Fruit fly (Drosophila melanogaster) whole organism, embryonic: ENCODE results near the gene CG5181.
A peak's percentile ranks its signal among the peaks of the same experiment; 100 is the strongest.

Experiments used
- Adf1 ChIP-seq: fragments of 200-800 bp; sonication (Bioruptor generic); IDR thresholded peaks from 2 replicates; pipeline ENCODE4 v1.3.6; 2022; ENCODE audit warnings: missing biosample characterization, missing genetic modification characterization
- Asciz ChIP-seq: fragments of 200-800 bp; sonication (Bioruptor generic); optimal IDR thresholded peaks from 2 replicates; lab custom pipeline; 2017; ENCODE audit warnings: missing biosample characterization, mild to moderate bottlenecking, missing genetic modification characterization, missing genetic modification reagents
- Awh ChIP-seq: fragments of 200-800 bp; sonication (Bioruptor generic); IDR thresholded peaks from 2 replicates; pipeline ENCODE4, ENCODE4 v1.3.6; 2022; ENCODE audit warnings: missing biosample characterization, missing genetic modification characterization
- BEAF-32 ChIP-seq: fragments of 200-800 bp; sonication (Bioruptor generic); optimal IDR thresholded peaks from 3 replicates; lab custom pipeline; 2017; ENCODE audit warnings: missing biosample characterization, missing genetic modification characterization, mild to moderate bottlenecking, moderate library complexity, missing genetic modification reagents
- CG11504 ChIP-seq: fragments of 200-800 bp; sonication (Bioruptor generic); optimal IDR thresholded peaks from 3 replicates; lab custom pipeline; 2019; ENCODE audit warnings: missing biosample characterization, mild to moderate bottlenecking, missing genetic modification characterization, moderate library complexity
- CG11695 ChIP-seq: fragments of 200-800 bp; sonication (Bioruptor generic); IDR thresholded peaks from 3 replicates; pipeline ENCODE4 v1.3.6; 2022; ENCODE audit warnings: missing biosample characterization, missing genetic modification characterization
- CG12071 ChIP-seq: fragments of 200-800 bp; sonication (Bioruptor generic); optimal IDR thresholded peaks from 3 replicates; lab custom pipeline; 2018; ENCODE audit warnings: missing biosample characterization, mild to moderate bottlenecking, missing genetic modification characterization
- CG12236 ChIP-seq: fragments of 200-800 bp; sonication (Bioruptor generic); optimal IDR thresholded peaks from 2 replicates; lab custom pipeline; 2016; ENCODE audit warnings: missing biosample characterization, missing genetic modification characterization
- CG14441 ChIP-seq: fragments of 200-800 bp; sonication (Bioruptor generic); IDR thresholded peaks from 2 replicates; pipeline ENCODE4 v1.3.6; 2022; ENCODE audit warnings: missing biosample characterization, missing genetic modification characterization
- CG15601 ChIP-seq: fragments of 200-800 bp; sonication (Bioruptor generic); optimal IDR thresholded peaks from 3 replicates; lab custom pipeline; 2019; ENCODE audit warnings: missing biosample characterization, mild to moderate bottlenecking, missing genetic modification characterization, moderate library complexity
- CG18599 ChIP-seq: fragments of 200-800 bp; sonication (Bioruptor generic); optimal IDR thresholded peaks from 3 replicates; lab custom pipeline; 2017; ENCODE audit warnings: missing biosample characterization, missing genetic modification characterization, mild to moderate bottlenecking, moderate library complexity, missing genetic modification reagents
- CG2199 ChIP-seq: fragments of 200-800 bp; sonication (Bioruptor generic); IDR thresholded peaks from 3 replicates; pipeline ENCODE4 v1.3.6; 2022; ENCODE audit warnings: missing biosample characterization, missing genetic modification characterization
- CG30431 ChIP-seq: fragments of 200-800 bp; sonication (Bioruptor generic); optimal IDR thresholded peaks from 2 replicates; lab custom pipeline; 2017; ENCODE audit warnings: missing biosample characterization, missing genetic modification characterization
- CG34376 ChIP-seq: fragments of 200-800 bp; sonication (Bioruptor generic); optimal IDR thresholded peaks from 2 replicates; lab custom pipeline; 2018; ENCODE audit warnings: missing biosample characterization, mild to moderate bottlenecking, missing genetic modification characterization
- CG3847 ChIP-seq: fragments of 200-800 bp; sonication (Bioruptor generic); IDR thresholded peaks from 2 replicates; pipeline ENCODE4 v1.3.6; 2022; ENCODE audit warnings: missing biosample characterization, missing genetic modification characterization
- CG4424 ChIP-seq: fragments of 200-800 bp; sonication (Bioruptor generic); optimal IDR thresholded peaks from 3 replicates; lab custom pipeline; 2016; ENCODE audit warnings: missing biosample characterization, missing genetic modification characterization
- CG5180 ChIP-seq: fragments of 200-800 bp; sonication (Bioruptor generic); optimal IDR thresholded peaks from 3 replicates; lab custom pipeline; 2017; ENCODE audit warnings: missing biosample characterization, missing genetic modification characterization, mild to moderate bottlenecking, moderate library complexity, missing genetic modification reagents
- CG7745 ChIP-seq: fragments of 200-800 bp; sonication (Bioruptor generic); optimal IDR thresholded peaks from 2 replicates; lab custom pipeline; 2018; ENCODE audit warnings: missing biosample characterization, mild to moderate bottlenecking, missing genetic modification characterization, moderate library complexity
- CG7987 ChIP-seq: fragments of 200-800 bp; sonication (Bioruptor generic); optimal IDR thresholded peaks from 2 replicates; lab custom pipeline; 2018; ENCODE audit warnings: missing biosample characterization, mild to moderate bottlenecking, missing genetic modification characterization, moderate library complexity
- Chrac-16 ChIP-seq: fragments of 200-800 bp; sonication (Bioruptor generic); optimal IDR thresholded peaks from 3 replicates; lab custom pipeline; 2016; ENCODE audit warnings: missing biosample characterization, missing genetic modification characterization
- D19A ChIP-seq: fragments of 200-800 bp; optimal IDR thresholded peaks from 3 replicates; lab custom pipeline; 2019; ENCODE audit warnings: missing biosample characterization, mild to moderate bottlenecking, missing genetic modification characterization, moderate library complexity
- D19B ChIP-seq: fragments of 200-800 bp; sonication (Bioruptor generic); optimal IDR thresholded peaks from 2 replicates; lab custom pipeline; 2017; ENCODE audit warnings: missing biosample characterization, mild to moderate bottlenecking, missing genetic modification characterization
- Hr51 ChIP-seq, 2 experiments: fragments of 200-800 bp; sonication (Bioruptor generic); optimal IDR thresholded peaks; 2 replicates in 1 of 2; 3 replicates in 1 of 2; lab custom pipeline; 2016 to 2018; ENCODE audit warnings: missing biosample characterization in 2 of 2, missing genetic modification characterization in 2 of 2, mild to moderate bottlenecking in 1 of 2, moderate library complexity in 1 of 2
- Mes4 ChIP-seq: fragments of 200-800 bp; sonication (Bioruptor generic); optimal IDR thresholded peaks from 2 replicates; lab custom pipeline; 2016; ENCODE audit warnings: missing biosample characterization, missing genetic modification characterization
- Myb ChIP-seq: fragments of 200-800 bp; sonication (Bioruptor generic); optimal IDR thresholded peaks from 2 replicates; lab custom pipeline; 2016; ENCODE audit warnings: missing biosample characterization, missing genetic modification characterization
- Sry-δ ChIP-seq: fragments of 200-800 bp; sonication (Bioruptor generic); optimal IDR thresholded peaks from 2 replicates; lab custom pipeline; 2016; ENCODE audit warnings: missing biosample characterization, missing genetic modification characterization
- Tbp ChIP-seq: fragments of >200 bp; optimal IDR thresholded peaks from 2 replicates; lab custom pipeline; 2018; ENCODE audit warnings: missing biosample characterization, missing genetic modification characterization
- amos ChIP-seq: fragments of 200-800 bp; sonication (Bioruptor generic); IDR thresholded peaks from 2 replicates; pipeline ENCODE4 v1.3.6; 2022; ENCODE audit warnings: missing biosample characterization, missing genetic modification characterization; ENCODE audit not compliant: partially characterized antibody
- bbx ChIP-seq: fragments of 200-800 bp; sonication (Bioruptor generic); IDR thresholded peaks from 2 replicates; pipeline ENCODE4 v1.3.6; 2022; ENCODE audit warnings: missing biosample characterization, missing genetic modification characterization; ENCODE audit not compliant: partially characterized antibody
- eve ChIP-seq, 2 experiments: fragments of >200 bp; optimal IDR thresholded peaks; 2 replicates each; lab custom pipeline; 2017; ENCODE audit warnings: missing biosample characterization in 2 of 2, missing genetic modification characterization in 2 of 2
- exex ChIP-seq: fragments of 200-800 bp; sonication (Bioruptor generic); optimal IDR thresholded peaks from 4 replicates; lab custom pipeline; 2018; ENCODE audit warnings: missing biosample characterization, mild to moderate bottlenecking, missing genetic modification characterization, moderate library complexity
- gcm ChIP-seq: fragments of 200-800 bp; sonication (Bioruptor generic); optimal IDR thresholded peaks from 2 replicates; lab custom pipeline; 2019; ENCODE audit warnings: missing biosample characterization, mild to moderate bottlenecking, missing genetic modification characterization, moderate library complexity
- hkb ChIP-seq, 2 experiments: fragments of 200-800 bp in 1 of 2; fragments of >200 bp in 1 of 2; sonication (Bioruptor generic) in 1 of 2; IDR thresholded peaks in 1 of 2; optimal IDR thresholded peaks in 1 of 2; 2 replicates each; pipeline versions ENCODE4 v1.3.6 to Lab custom; 2017 to 2022; ENCODE audit warnings: missing biosample characterization in 1 of 2, missing genetic modification characterization in 1 of 2
- kah ChIP-seq: fragments of 200-800 bp; sonication (Bioruptor generic); optimal IDR thresholded peaks from 2 replicates; lab custom pipeline; 2018; ENCODE audit warnings: missing biosample characterization, mild to moderate bottlenecking, missing genetic modification characterization
- org-1 ChIP-seq: fragments of 200-800 bp; sonication (Bioruptor generic); optimal IDR thresholded peaks from 2 replicates; lab custom pipeline; 2017; ENCODE audit warnings: missing biosample characterization, missing genetic modification characterization
- phol ChIP-seq: fragments of 200-800 bp; sonication (Bioruptor generic); optimal IDR thresholded peaks from 3 replicates; lab custom pipeline; 2018; ENCODE audit warnings: missing biosample characterization, mild to moderate bottlenecking, missing genetic modification characterization, moderate library complexity
- row ChIP-seq: fragments of 200-800 bp; sonication (Bioruptor generic); IDR thresholded peaks from 3 replicates; pipeline ENCODE4 v1.3.6; 2022; ENCODE audit warnings: missing biosample characterization, missing genetic modification characterization
- sc ChIP-seq, 3 experiments: fragments of >200 bp in 2 of 3; fragments of 200-800 bp in 1 of 3; sonication (Bioruptor generic) in 1 of 3; optimal IDR thresholded peaks; 2 replicates in 2 of 3; 3 replicates in 1 of 3; lab custom pipeline; 2017; ENCODE audit warnings: mild to moderate bottlenecking in 1 of 3, missing biosample characterization in 1 of 3, missing genetic modification characterization in 1 of 3, missing genetic modification reagents in 1 of 3
- sens-2 ChIP-seq: fragments of 200-800 bp; sonication (Bioruptor generic); IDR thresholded peaks from 2 replicates; pipeline ENCODE4 v1.3.6; 2022; ENCODE audit warnings: missing biosample characterization, missing genetic modification characterization
- sima ChIP-seq: fragments of 200-800 bp; sonication (Bioruptor generic); optimal IDR thresholded peaks from 2 replicates; lab custom pipeline; 2016; ENCODE audit warnings: missing biosample characterization, missing genetic modification characterization
- so ChIP-seq: fragments of 200-800 bp; sonication (Bioruptor generic); IDR thresholded peaks from 3 replicates; pipeline ENCODE4 v1.3.6; 2022; ENCODE audit warnings: missing biosample characterization, missing genetic modification characterization
- tap ChIP-seq: fragments of 200-800 bp; optimal IDR thresholded peaks from 3 replicates; lab custom pipeline; 2019; ENCODE audit warnings: missing biosample characterization, mild to moderate bottlenecking, missing genetic modification characterization, moderate library complexity
- tll ChIP-seq, 2 experiments: fragments of 200-800 bp in 1 of 2; fragments of >200 bp in 1 of 2; sonication (Bioruptor generic) in 1 of 2; optimal IDR thresholded peaks; 2 replicates each; lab custom pipeline; 2017 to 2019; ENCODE audit warnings: missing biosample characterization in 2 of 2, missing genetic modification characterization in 2 of 2, mild to moderate bottlenecking in 1 of 2, moderate library complexity in 1 of 2
- ttk ChIP-seq: fragments of 200-800 bp; sonication (Bioruptor generic); IDR thresholded peaks from 2 replicates; pipeline ENCODE4 v2.1.2; 2022; ENCODE audit warnings: missing biosample characterization, missing genetic modification characterization

CG5181 gene

DNA sequence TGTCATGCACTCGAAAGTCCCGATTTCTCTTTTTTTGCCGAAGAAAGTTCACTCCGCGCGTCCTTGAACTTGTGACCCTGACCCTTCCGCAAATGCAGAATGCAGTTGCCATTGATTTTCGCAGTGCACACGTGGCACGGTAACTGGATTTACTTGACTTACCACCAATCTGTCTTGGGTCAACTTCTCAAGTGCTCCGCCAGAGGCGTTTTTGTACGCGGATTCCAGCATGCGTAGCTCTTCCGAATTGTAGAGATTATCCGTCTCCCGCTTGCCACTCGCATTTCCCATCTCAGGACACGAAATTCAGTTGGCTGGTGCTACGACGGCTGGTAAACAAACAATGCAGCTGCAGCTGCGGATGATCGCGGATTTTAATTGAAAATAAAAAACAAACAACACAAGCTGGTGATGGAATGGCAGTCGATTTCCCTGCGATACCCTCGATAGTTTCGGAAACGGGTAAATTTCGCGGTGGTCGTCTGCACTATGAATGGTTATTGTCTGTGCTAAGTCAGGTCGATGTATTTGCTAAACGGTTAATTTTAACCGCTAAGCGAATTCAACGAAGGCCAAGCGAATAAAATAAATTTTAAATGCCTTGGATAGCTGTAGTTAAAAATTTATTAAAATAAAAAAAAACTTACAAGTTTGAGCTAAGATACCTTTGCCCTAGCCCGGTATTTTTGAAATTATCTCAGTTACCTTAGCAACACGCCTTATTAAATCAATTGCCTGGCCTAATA lies 21.6 kb downstream of the CG5181 start, which contains the start of the genes CG5149 and gudu (continued):
- no peak for TF ChIP-seq sens-2 (GFP tag; lab: Robert Waterston, UW)
- TF ChIP-seq kah = no peak
- TF ChIP-seq tll (GFP tag; optimal IDR thresholded peaks at IDR 0.05; lab: Kevin White, UChicago) = no peak
- TF ChIP-seq CG11695 (GFP tag; lab: Robert Waterston, UW) = no peak
- peak; percentile 49 for TF ChIP-seq CG15601 (tag; lab: Kevin White, UChicago)
- 0 out of 2 replicates have a peak, but pooled peaks have one; percentile 23 for TF ChIP-seq CG14441 (GFP tag; lab: Robert Waterston, UW)
- no peak for TF ChIP-seq CG30431 (GFP tag; lab: Kevin White, UChicago)
- TF ChIP-seq Hr51 (GFP tag; optimal IDR thresholded peaks at IDR 0.05; lab: Kevin White, UChicago) = no peak
- TF ChIP-seq CG11504 (tag; lab: Kevin White, UChicago) = peak; percentile 70
- no peak for TF ChIP-seq CG4424 (GFP tag; lab: Kevin White, UChicago)
- TF ChIP-seq Chrac-16 (GFP tag; lab: Kevin White, UChicago) = no peak
- peak; percentile 89 for TF ChIP-seq bbx (GFP tag; lab: Robert Waterston, UW)
- TF ChIP-seq Adf1 (GFP tag; lab: Robert Waterston, UW) = no peak
- peak; percentile 22; the same call in 1 of the 3 replicates for TF ChIP-seq row (GFP tag; lab: Robert Waterston, UW)
- TF ChIP-seq Sry-δ (GFP tag; lab: Kevin White, UChicago) = peak; percentile 92
- no peak for TF ChIP-seq gcm (GFP tag; lab: Kevin White, UChicago)
- TF ChIP-seq amos (GFP tag; lab: Robert Waterston, UW) = peak; percentile 95
- peak; percentile 46 for TF ChIP-seq phol (tag; lab: Kevin White, UChicago)
- no peak for TF ChIP-seq eve (GFP tag; optimal IDR thresholded peaks at IDR 0.05; lab: Kevin White, UChicago)
- no peak for TF ChIP-seq sima (GFP tag; lab: Kevin White, UChicago)
- TF ChIP-seq tap (tag; lab: Kevin White, UChicago) = no peak
- no peak for TF ChIP-seq CG5180 (GFP tag; lab: Kevin White, UChicago)

DNA sequence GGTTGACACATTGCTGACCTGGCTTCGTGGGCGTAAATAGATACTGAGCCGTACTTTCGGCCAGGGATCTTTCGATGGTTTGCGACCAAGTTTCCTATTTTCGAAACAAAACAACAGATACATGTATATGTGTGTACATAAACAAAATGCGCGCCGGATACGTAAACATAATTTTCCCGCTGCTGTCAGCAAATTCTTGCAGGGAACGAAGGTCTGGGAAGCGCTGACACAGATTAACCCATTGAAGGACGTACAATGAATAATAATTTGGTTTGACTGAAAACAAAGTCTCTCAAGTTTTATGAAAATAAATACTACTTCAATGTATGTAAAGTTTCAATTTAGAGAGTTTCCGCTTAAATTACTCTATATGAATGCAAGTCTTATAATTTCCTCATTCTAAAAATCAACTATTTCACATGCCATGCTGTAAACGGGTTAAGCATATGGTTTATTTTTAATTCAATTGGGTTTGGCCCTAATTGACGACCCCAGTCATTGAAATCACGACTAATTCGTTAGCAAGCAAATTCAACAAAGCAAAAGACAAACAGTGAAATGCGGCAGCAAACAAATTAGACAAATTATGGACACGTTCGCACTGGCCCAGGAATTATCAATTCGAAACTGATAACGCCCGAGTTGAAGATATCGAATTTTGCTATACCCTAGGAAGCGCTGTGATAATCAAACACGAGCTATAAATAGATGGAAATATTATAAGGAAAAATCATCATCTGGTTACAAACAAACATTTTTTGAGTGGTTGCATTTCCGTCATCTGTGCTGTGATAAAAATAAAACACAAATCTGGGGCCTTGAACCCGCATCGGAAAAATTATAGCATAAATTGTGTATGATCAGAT lies 22.8 kb downstream of the CG5181 start:
- no peak for TF ChIP-seq ttk (GFP tag; lab: Robert Waterston, UW)
- no peak for TF ChIP-seq org-1 (GFP tag; lab: Kevin White, UChicago)
- no peak for TF ChIP-seq Myb
- TF ChIP-seq CG2199 (GFP tag; lab: Robert Waterston, UW) = 0 out of 3 replicates have a peak, but pooled peaks have one; percentile 16
- TF ChIP-seq CG3847 (GFP tag; lab: Robert Waterston, UW) = no peak
- TF ChIP-seq Tbp (GFP tag; lab: Kevin White, UChicago) = no peak
- TF ChIP-seq Mes4 (GFP tag; lab: Kevin White, UChicago) = no peak
- peak; percentile 10 for TF ChIP-seq CG7987
- no peak for TF ChIP-seq CG34376 (GFP tag; lab: Kevin White, UChicago)
- peak; percentile 77 for TF ChIP-seq D19B (GFP tag; lab: Kevin White, UChicago)
- TF ChIP-seq BEAF-32 (GFP tag; lab: Kevin White, UChicago) = no peak
- no peak for TF ChIP-seq hkb (optimal IDR thresholded peaks at IDR 0.05; lab: Kevin White, UChicago)
- 0 out of 2 replicates have a peak, but pooled peaks have one; percentile 15 for TF ChIP-seq hkb (GFP tag; IDR thresholded peaks at IDR 0.05; lab: Robert Waterston, UW)
- peak; percentile 35 for TF ChIP-seq Asciz
- no peak for TF ChIP-seq CG7745 (tag; lab: Kevin White, UChicago)
- no peak for TF ChIP-seq CG12236 (GFP tag; lab: Kevin White, UChicago)
- TF ChIP-seq CG18599 (GFP tag; lab: Kevin White, UChicago) = peak; percentile 17
- TF ChIP-seq sc (optimal IDR thresholded peaks at IDR 0.05; lab: Kevin White, UChicago) = no peak
- TF ChIP-seq sc (GFP tag; optimal IDR thresholded peaks at IDR 0.05; lab: Kevin White, UChicago) = no peak
- peak; percentile 51; the same call in 1 of the 2 replicates for TF ChIP-seq Awh (GFP tag; lab: Robert Waterston, UW)
- TF ChIP-seq D19A (tag; lab: Kevin White, UChicago) = peak; percentile 47
- 0 out of 3 replicates have a peak, but pooled peaks have one; percentile 16 for TF ChIP-seq so
- peak; percentile 32 for TF ChIP-seq exex (tag; lab: Kevin White, UChicago)
- TF ChIP-seq CG12071 (GFP tag; lab: Kevin White, UChicago) = peak; percentile 42
